Fruit fly (Drosophila melanogaster) whole organism, adult: Measurements from ENCODE around the gene sds22.

Experiments used
- CG11617 ChIP-seq: fragments of 200-800 bp; sonication (Bioruptor generic); optimal IDR thresholded peaks from 2 replicates; lab custom pipeline; 2017; ENCODE audit warnings: mild to moderate bottlenecking, missing biosample characterization, missing genetic modification reagents, missing genetic modification characterization
- CG14711 ChIP-seq: fragments of 200-800 bp; sonication (Bioruptor generic); optimal IDR thresholded peaks from 2 replicates; lab custom pipeline; 2018; ENCODE audit warnings: missing biosample characterization, mild to moderate bottlenecking, missing genetic modification characterization, moderate library complexity
- CG33017 ChIP-seq: fragments of 200-800 bp; sonication (Bioruptor generic); optimal IDR thresholded peaks from 2 replicates; lab custom pipeline; 2018; ENCODE audit warnings: missing biosample characterization, mild to moderate bottlenecking, missing genetic modification characterization, moderate library complexity
- CG7101 ChIP-seq: fragments of 200-800 bp; sonication (Bioruptor generic); optimal IDR thresholded peaks from 2 replicates; lab custom pipeline; 2018; ENCODE audit warnings: missing biosample characterization, mild to moderate bottlenecking, missing genetic modification characterization, moderate library complexity
- Clk ChIP-seq: fragments of 200-800 bp; sonication (Bioruptor generic); optimal IDR thresholded peaks from 2 replicates; lab custom pipeline; 2017; ENCODE audit warnings: missing biosample characterization, missing genetic modification characterization
- Crg-1 ChIP-seq: fragments of 200-800 bp; sonication (Bioruptor generic); optimal IDR thresholded peaks from 2 replicates; lab custom pipeline; 2016; ENCODE audit warnings: missing biosample characterization, missing genetic modification characterization
- Hr96 ChIP-seq: fragments of 200-800 bp; sonication (Bioruptor generic); optimal IDR thresholded peaks from 2 replicates; lab custom pipeline; 2016; ENCODE audit warnings: missing biosample characterization, missing genetic modification characterization
- Mnt ChIP-seq: fragments of 200-800 bp; sonication (Bioruptor generic); optimal IDR thresholded peaks from 2 replicates; lab custom pipeline; 2016; ENCODE audit warnings: missing biosample characterization, mild to moderate bottlenecking, missing genetic modification characterization
- bab1 ChIP-seq: fragments of 200-800 bp; sonication (Bioruptor generic); optimal IDR thresholded peaks from 3 replicates; lab custom pipeline; 2019; ENCODE audit warnings: missing biosample characterization, mild to moderate bottlenecking, missing genetic modification characterization, moderate library complexity
- cic ChIP-seq: fragments of 200-800 bp; sonication (Bioruptor generic); optimal IDR thresholded peaks from 2 replicates; lab custom pipeline; 2017; ENCODE audit warnings: missing biosample characterization, mild to moderate bottlenecking, missing genetic modification characterization, moderate library complexity
- cnc ChIP-seq, 2 experiments: fragments of >200 bp; optimal IDR thresholded peaks; 2 replicates each; lab custom pipeline; 2017
- kay ChIP-seq: fragments of 200-800 bp; sonication (Bioruptor generic); peaks from one replicate; lab custom pipeline; 2016; ENCODE audit warnings: missing biosample characterization, missing genetic modification characterization, borderline replicate concordance
- pad ChIP-seq: fragments of 200-800 bp; sonication (Bioruptor generic); optimal IDR thresholded peaks from 3 replicates; lab custom pipeline; 2017; ENCODE audit warnings: missing biosample characterization, missing genetic modification characterization, mild to moderate bottlenecking, moderate library complexity, missing genetic modification reagents
- tj ChIP-seq: fragments of 200-800 bp; sonication (Bioruptor generic); optimal IDR thresholded peaks from 3 replicates; lab custom pipeline; 2017; ENCODE audit warnings: missing biosample characterization, mild to moderate bottlenecking, missing genetic modification characterization, moderate library complexity

DNA sequence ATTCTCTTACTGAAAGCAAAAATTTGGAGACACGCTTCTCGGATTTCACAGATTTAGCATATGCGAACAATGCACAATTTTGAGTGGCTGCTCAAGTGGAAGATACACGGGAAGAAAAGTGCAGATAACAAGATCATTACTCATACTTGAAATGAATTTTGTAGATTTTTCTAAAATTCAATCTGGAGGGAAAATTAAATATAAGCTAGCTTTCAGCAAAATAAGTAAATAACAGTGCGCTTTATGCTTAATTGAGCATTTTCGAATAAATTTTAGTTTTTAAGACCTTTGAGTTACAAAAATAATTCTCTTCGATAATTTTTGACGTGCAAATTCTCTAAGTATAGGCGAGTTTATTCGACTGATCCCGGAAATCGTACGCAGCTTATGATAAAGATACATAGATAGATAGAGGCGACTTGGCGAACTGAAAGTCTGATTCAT lies 9.3 kb downstream of the sds22 start:
- TF ChIP-seq CG33017 (tag; lab: Kevin White, UChicago) = no peak
- TF ChIP-seq Mnt = no peak
- no peak for TF ChIP-seq Crg-1 (GFP tag; lab: Kevin White, UChicago)
- TF ChIP-seq kay (GFP tag; lab: Kevin White, UChicago) = no peak
- TF ChIP-seq CG7101 (tag; lab: Kevin White, UChicago) = peak; percentile 35
- no peak for TF ChIP-seq Hr96 (GFP tag; lab: Kevin White, UChicago)
- TF ChIP-seq CG11617 (GFP tag; lab: Kevin White, UChicago) = no peak
- TF ChIP-seq cnc (optimal IDR thresholded peaks at IDR 0.05; lab: Kevin White, UChicago) = no peak
- TF ChIP-seq bab1 (GFP tag; lab: Kevin White, UChicago) = peak; percentile 52
- TF ChIP-seq CG14711 (tag; lab: Kevin White, UChicago) = peak; percentile 52
- TF ChIP-seq Clk (GFP tag; lab: Kevin White, UChicago) = no peak
- peak; percentile 90 for TF ChIP-seq tj (GFP tag; lab: Kevin White, UChicago)
- peak; percentile 30 for TF ChIP-seq pad (GFP tag; lab: Kevin White, UChicago)
- TF ChIP-seq cic = no peak
